Fruit fly (Drosophila melanogaster): ENCODE data around the gene Polr2A.

Gene Polr2A

dm6 chrX:11548701-11549100 is 21.4 kb downstream of the Polr2A start:
- TF ChIP-seq dl (GFP tag; optimal IDR thresholded peaks at IDR 0.05; ENCODE audit: insufficient read depth in 1 of 2, partially characterized antibody in 2 of 2): no peak
- peak in 1 of 2 experiments; percentile 17 for TF ChIP-seq foxo (GFP tag; optimal IDR thresholded peaks at IDR 0.05)
- TF ChIP-seq jim (GFP tag; optimal IDR thresholded peaks at IDR 0.05): no peak

dm6 chrX:11546941-11547340 is 23.2 kb downstream of the Polr2A start:
- TF ChIP-seq Abd-B (GFP tag; optimal IDR thresholded peaks at IDR 0.05) (no peak), GATAd (GFP tag; optimal IDR thresholded peaks at IDR 0.05) (no peak), Rel (GFP tag; optimal IDR thresholded peaks at IDR 0.05) (no peak), Rel (tag; optimal IDR thresholded peaks at IDR 0.05) (no peak), N (GFP tag; optimal IDR thresholded peaks at IDR 0.05) (no peak), Dif (GFP tag; optimal IDR thresholded peaks at IDR 0.05; ENCODE audit: partially characterized antibody) (no peak), h (GFP tag; optimal IDR thresholded peaks at IDR 0.05) (no peak), lola (GFP tag; optimal IDR thresholded peaks at IDR 0.05) (no peak), CG9705 (GFP tag; optimal IDR thresholded peaks at IDR 0.05) (no peak), psq (GFP tag; optimal IDR thresholded peaks at IDR 0.05) (no peak), Hnf4 (GFP tag; optimal IDR thresholded peaks at IDR 0.05) (no peak), sv (GFP tag; optimal IDR thresholded peaks at IDR 0.05) (no peak), sage (GFP tag; optimal IDR thresholded peaks at IDR 0.05) (no peak), HLH106 (tag; optimal IDR thresholded peaks at IDR 0.05) (no peak), pan (optimal IDR thresholded peaks at IDR 0.05) (no peak), woc (GFP tag; optimal IDR thresholded peaks at IDR 0.05) (no peak), dmrt93B (GFP tag; optimal IDR thresholded peaks at IDR 0.05) (no peak), foxo (GFP tag; optimal IDR thresholded peaks at IDR 0.05) (no peak), Vsx2 (GFP tag; optimal IDR thresholded peaks at IDR 0.05; ENCODE audit: partially characterized antibody) (no peak), Mio (GFP tag; optimal IDR thresholded peaks at IDR 0.05) (no peak), dl (GFP tag; optimal IDR thresholded peaks at IDR 0.05; ENCODE audit: insufficient read depth in 1 of 2, partially characterized antibody in 2 of 2) (no peak)

DNA sequence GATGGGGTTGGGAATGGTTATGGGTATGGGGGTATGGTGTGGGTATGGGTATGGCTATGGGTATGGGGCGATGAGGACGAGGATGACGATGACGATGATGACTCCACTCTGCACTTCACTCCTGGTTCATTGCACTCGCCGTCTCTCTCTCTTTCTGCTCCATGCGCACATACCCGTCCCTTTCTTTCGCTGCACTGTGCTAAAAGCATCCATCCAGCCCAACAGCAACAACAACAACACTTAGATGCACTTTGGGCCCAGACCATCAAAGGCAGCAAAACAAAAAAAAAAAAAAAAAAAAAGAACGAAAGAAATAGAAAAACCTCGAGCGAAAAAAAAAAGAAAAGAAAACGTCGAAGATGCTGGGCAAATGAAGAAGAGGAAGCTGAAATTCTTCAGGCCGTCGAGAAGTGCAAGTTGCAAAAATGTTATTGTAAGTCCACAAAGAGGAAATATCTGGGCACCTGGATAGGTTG is 25.1 kb downstream of the Polr2A start:
- TF ChIP-seq OdsH (GFP tag; optimal IDR thresholded peaks at IDR 0.05) (no peak), dl (GFP tag; optimal IDR thresholded peaks at IDR 0.05; ENCODE audit: insufficient read depth in 1 of 2, partially characterized antibody in 2 of 2) (no peak), ey (GFP tag; optimal IDR thresholded peaks at IDR 0.05) (no peak), tai (GFP tag; optimal IDR thresholded peaks at IDR 0.05) (no peak), Dfd (GFP tag; optimal IDR thresholded peaks at IDR 0.05) (no peak), dmrt93B (GFP tag; optimal IDR thresholded peaks at IDR 0.05) (no peak), Myc (optimal IDR thresholded peaks at IDR 0.05) (no peak), GATAd (GFP tag; optimal IDR thresholded peaks at IDR 0.05) (no peak), dsf (GFP tag; optimal IDR thresholded peaks at IDR 0.05; ENCODE audit: borderline replicate concordance) (no peak), rgr (GFP tag; optimal IDR thresholded peaks at IDR 0.05) (no peak), h (GFP tag; optimal IDR thresholded peaks at IDR 0.05) (no peak), lola (GFP tag; optimal IDR thresholded peaks at IDR 0.05) (no peak), jim (GFP tag; optimal IDR thresholded peaks at IDR 0.05) (no peak), N (GFP tag; optimal IDR thresholded peaks at IDR 0.05) (no peak), Rel (GFP tag; optimal IDR thresholded peaks at IDR 0.05) (no peak), Rel (tag; optimal IDR thresholded peaks at IDR 0.05) (no peak), Dif (GFP tag; optimal IDR thresholded peaks at IDR 0.05; ENCODE audit: partially characterized antibody) (no peak)

DNA sequence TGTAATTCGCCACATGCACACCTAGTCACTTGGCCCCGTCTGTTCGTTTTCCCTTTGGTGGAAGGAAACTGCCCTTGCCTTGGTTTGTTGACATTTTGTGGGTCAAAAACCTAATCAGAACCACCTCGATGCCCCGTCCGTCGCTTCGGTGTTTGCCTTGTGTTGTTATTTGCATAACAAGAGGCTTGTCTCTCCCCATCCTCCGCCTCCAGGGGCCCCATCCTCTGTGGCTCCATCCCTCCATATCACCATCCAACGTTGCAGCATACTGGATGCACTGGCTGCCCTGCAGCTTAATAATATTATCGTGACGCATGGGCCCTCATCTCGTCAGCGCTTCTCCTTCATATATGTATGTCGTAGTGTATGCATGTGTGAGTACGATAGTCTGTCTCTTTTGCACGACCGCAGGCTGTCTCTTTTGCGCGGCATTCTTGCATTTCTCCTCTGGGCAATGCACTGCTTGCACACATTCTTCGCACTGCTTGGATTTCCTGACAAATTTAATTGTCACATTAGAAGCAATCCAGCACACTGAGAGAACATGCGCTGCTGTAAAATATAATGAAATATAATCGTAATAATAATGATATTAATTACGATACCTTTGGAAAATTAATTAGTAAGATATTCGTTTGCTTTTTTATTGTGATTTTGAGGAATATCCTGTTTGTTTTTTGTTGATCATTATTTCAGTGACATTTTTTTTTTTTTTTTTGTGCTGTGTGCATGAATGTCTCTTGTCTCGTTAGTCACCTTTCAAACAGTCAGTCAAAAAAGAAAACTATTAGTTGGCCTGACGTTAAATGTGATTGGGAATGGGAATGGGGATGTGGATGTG is 25.8 kb downstream of the Polr2A start:
- TF ChIP-seq psq (GFP tag; optimal IDR thresholded peaks at IDR 0.05) (peak; percentile 2), Jra (GFP tag; optimal IDR thresholded peaks at IDR 0.05) (peak; percentile 18), dmrt93B (GFP tag; optimal IDR thresholded peaks at IDR 0.05) (no peak)

DNA sequence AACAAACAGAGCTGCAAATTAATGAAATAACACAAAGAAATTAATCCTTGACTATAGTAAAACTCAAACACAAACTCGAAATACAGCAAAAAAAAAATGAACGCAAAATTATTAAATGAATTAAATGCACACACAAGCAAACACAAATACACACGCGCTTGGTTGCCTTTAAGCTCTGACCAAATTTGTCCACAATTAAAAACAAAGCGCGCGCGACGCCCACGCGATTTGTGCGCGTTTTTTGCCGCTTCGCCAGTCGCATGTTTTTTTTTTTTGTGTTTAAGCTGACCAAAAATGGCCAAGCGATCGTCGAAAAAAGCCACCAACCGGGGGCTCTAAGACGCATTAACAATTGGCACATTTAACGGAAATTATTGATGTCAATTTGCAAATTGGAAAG is 26.8 kb downstream of the Polr2A start:
- no peak for TF ChIP-seq dmrt93B (GFP tag; optimal IDR thresholded peaks at IDR 0.05)
- no peak for TF ChIP-seq Myc (optimal IDR thresholded peaks at IDR 0.05)
- no peak for TF ChIP-seq jim (GFP tag; optimal IDR thresholded peaks at IDR 0.05)
- no peak for TF ChIP-seq ey (GFP tag; optimal IDR thresholded peaks at IDR 0.05)
- TF ChIP-seq Hr78 (GFP tag; optimal IDR thresholded peaks at IDR 0.05): no peak
- no peak for TF ChIP-seq Hnf4 (GFP tag; optimal IDR thresholded peaks at IDR 0.05)
- TF ChIP-seq Rel (GFP tag; optimal IDR thresholded peaks at IDR 0.05): no peak
- no peak for TF ChIP-seq Rel (tag; optimal IDR thresholded peaks at IDR 0.05)
- no peak for TF ChIP-seq lola (GFP tag; optimal IDR thresholded peaks at IDR 0.05)
- no peak for TF ChIP-seq N (GFP tag; optimal IDR thresholded peaks at IDR 0.05)
- no peak for TF ChIP-seq brk (GFP tag; optimal IDR thresholded peaks at IDR 0.05)
- no peak for TF ChIP-seq usp (GFP tag; optimal IDR thresholded peaks at IDR 0.05)
- no peak for TF ChIP-seq Jra (GFP tag; optimal IDR thresholded peaks at IDR 0.05)
